Worm (Caenorhabditis elegans) whole organism, L1 larva: ENCODE results near the gene Y54G2A.7.

ENCODE experiments used
- F16B12.6 ChIP-seq: fragments of 150-350 bp; optimal IDR thresholded peaks from 2 replicates; lab custom pipeline; 2014; ENCODE audit warnings: missing biosample characterization, missing genetic modification characterization
- Y116A8C.19 ChIP-seq: sonication (generic microtip); optimal IDR thresholded peaks from 2 replicates; lab custom pipeline; 2016; ENCODE audit warnings: missing compliant biosample characterization, missing genetic modification characterization, borderline replicate concordance
- aha-1 ChIP-seq: fragments of 150-350 bp; optimal IDR thresholded peaks from 2 replicates; lab custom pipeline; 2014; ENCODE audit warnings: missing biosample characterization, missing genetic modification characterization
- aly-2 ChIP-seq: fragments of 150-350 bp; optimal IDR thresholded peaks from 2 replicates; lab custom pipeline; 2014; ENCODE audit warnings: missing biosample characterization, missing genetic modification characterization
- blmp-1 ChIP-seq: fragments of 150-350 bp; optimal IDR thresholded peaks from 2 replicates; lab custom pipeline; 2014; ENCODE audit warnings: missing biosample characterization, missing genetic modification characterization
- ceh-82 ChIP-seq, 3 experiments: fragments of 150-350 bp in 1 of 3; sonication (generic microtip) in 2 of 3; optimal IDR thresholded peaks; 2 replicates each; lab custom pipeline; 2014 to 2017; ENCODE audit warnings: missing biosample characterization in 3 of 3, missing genetic modification characterization in 3 of 3
- ces-1 ChIP-seq: fragments of 150-350 bp; optimal IDR thresholded peaks from 2 replicates; lab custom pipeline; 2014; ENCODE audit warnings: missing biosample characterization, missing genetic modification reagents, missing genetic modification characterization
- dpl-1 ChIP-seq, 3 experiments: fragments of 150-350 bp in 2 of 3; sonication (generic microtip) in 1 of 3; optimal IDR thresholded peaks; 2 replicates each; lab custom pipeline; 2014 to 2017; ENCODE audit warnings: missing biosample characterization in 3 of 3, missing genetic modification characterization in 3 of 3, missing genetic modification reagents in 3 of 3
- efl-1 ChIP-seq, 4 experiments: fragments of 150-350 bp; optimal IDR thresholded peaks in 3 of 4; peaks in 1 of 4; 1 replicate in 1 of 4; 2 replicates in 3 of 4; lab custom pipeline; 2014; ENCODE audit warnings: missing biosample characterization in 2 of 4, missing genetic modification characterization in 2 of 4, missing genetic modification reagents in 2 of 4
- fos-1 ChIP-seq: fragments of 150-350 bp; optimal IDR thresholded peaks from 2 replicates; lab custom pipeline; 2014; ENCODE audit warnings: missing biosample characterization, missing genetic modification characterization
- hlh-4 ChIP-seq: sonication (generic microtip); optimal IDR thresholded peaks from 2 replicates; lab custom pipeline; 2016; ENCODE audit warnings: mild to moderate bottlenecking, missing genetic modification characterization, missing compliant biosample characterization
- hpl-2 ChIP-seq: fragments of 150-350 bp; optimal IDR thresholded peaks from 2 replicates; lab custom pipeline; 2014; ENCODE audit warnings: missing biosample characterization, missing genetic modification reagents, missing genetic modification characterization
- irx-1 ChIP-seq: sonication (generic microtip); optimal IDR thresholded peaks from 2 replicates; lab custom pipeline; 2016; ENCODE audit warnings: missing genetic modification characterization, missing compliant biosample characterization
- jun-1 ChIP-seq: fragments of 150-350 bp; optimal IDR thresholded peaks from 2 replicates; lab custom pipeline; 2014; ENCODE audit warnings: missing biosample characterization, missing genetic modification reagents, missing genetic modification characterization
- lin-13 ChIP-seq: fragments of 150-350 bp; optimal IDR thresholded peaks from 2 replicates; lab custom pipeline; 2014; ENCODE audit warnings: missing biosample characterization, missing genetic modification reagents, missing genetic modification characterization
- lin-15B ChIP-seq: fragments of 150-350 bp; sonication (generic microtip); optimal IDR thresholded peaks from 3 replicates; lab custom pipeline; 2014; ENCODE audit warnings: missing biosample characterization, missing genetic modification characterization
- lin-35 ChIP-seq, 2 experiments: fragments of 150-350 bp; optimal IDR thresholded peaks; 2 replicates each; lab custom pipeline; 2014; ENCODE audit warnings: missing biosample characterization in 2 of 2, missing genetic modification characterization in 2 of 2, missing genetic modification reagents in 2 of 2
- lir-3 ChIP-seq: sonication (generic microtip); optimal IDR thresholded peaks from 2 replicates; lab custom pipeline; 2016; ENCODE audit warnings: mild to moderate bottlenecking, missing genetic modification characterization, moderate library complexity, missing compliant biosample characterization; ENCODE audit not compliant: poor library complexity
- lsy-2 ChIP-seq, 2 experiments: fragments of 150-350 bp; optimal IDR thresholded peaks; 2 replicates each; lab custom pipeline; 2014; ENCODE audit warnings: missing biosample characterization in 2 of 2, missing genetic modification characterization in 2 of 2
- mep-1 ChIP-seq: fragments of 150-350 bp; optimal IDR thresholded peaks from 2 replicates; lab custom pipeline; 2014; ENCODE audit warnings: missing biosample characterization, missing genetic modification characterization
- nhr-12 ChIP-seq: sonication (generic microtip); optimal IDR thresholded peaks from 2 replicates; lab custom pipeline; 2017; ENCODE audit warnings: missing biosample characterization, missing genetic modification characterization
- nhr-237 ChIP-seq: fragments of 150-350 bp; optimal IDR thresholded peaks from 2 replicates; lab custom pipeline; 2014; ENCODE audit warnings: missing biosample characterization, missing genetic modification characterization
- nhr-76 ChIP-seq: sonication (generic microtip); optimal IDR thresholded peaks from 2 replicates; lab custom pipeline; 2017; ENCODE audit warnings: missing biosample characterization, missing genetic modification characterization
- nhr-85 ChIP-seq: sonication (generic microtip); peaks from one replicate; lab custom pipeline; 2016; ENCODE audit warnings: missing genetic modification characterization, inconsistent platforms, missing compliant biosample characterization
- pax-3 ChIP-seq: fragments of 200-800 bp; sonication (Bioruptor generic); optimal IDR thresholded peaks from 2 replicates; lab custom pipeline; 2018; ENCODE audit warnings: mild to moderate bottlenecking, missing genetic modification characterization, moderate library complexity, missing compliant biosample characterization
- skn-1 ChIP-seq: fragments of 150-350 bp; optimal IDR thresholded peaks from 2 replicates; lab custom pipeline; 2014; ENCODE audit warnings: missing biosample characterization, missing genetic modification characterization
- snpc-4 ChIP-seq: fragments of 150-350 bp; optimal IDR thresholded peaks from 2 replicates; lab custom pipeline; 2014; ENCODE audit warnings: missing biosample characterization, missing genetic modification characterization
- snu-23 ChIP-seq: sonication (generic microtip); optimal IDR thresholded peaks from 2 replicates; lab custom pipeline; 2016; ENCODE audit warnings: missing genetic modification characterization, missing compliant biosample characterization
- sox-4 ChIP-seq: sonication (generic microtip); optimal IDR thresholded peaks from 2 replicates; lab custom pipeline; 2016; ENCODE audit warnings: missing genetic modification characterization, missing compliant biosample characterization
- swsn-7 ChIP-seq: sonication (generic microtip); optimal IDR thresholded peaks from 2 replicates; lab custom pipeline; 2016; ENCODE audit warnings: missing genetic modification characterization, missing compliant biosample characterization
- tbx-2 ChIP-seq: sonication (generic microtip); optimal IDR thresholded peaks from 2 replicates; lab custom pipeline; 2016; ENCODE audit warnings: missing genetic modification characterization, missing compliant biosample characterization
- unc-30 ChIP-seq: sonication (generic microtip); optimal IDR thresholded peaks from 2 replicates; lab custom pipeline; 2017; ENCODE audit warnings: missing biosample characterization, missing genetic modification characterization
- unc-98 ChIP-seq: fragments of 200-800 bp; sonication (Bioruptor generic); IDR thresholded peaks from 2 replicates; pipeline ENCODE4 v1.3.6; 2022; ENCODE audit warnings: missing genetic modification characterization, missing compliant biosample characterization
- zag-1 ChIP-seq: fragments of 150-350 bp; optimal IDR thresholded peaks from 2 replicates; lab custom pipeline; 2014; ENCODE audit warnings: missing biosample characterization, missing genetic modification characterization
- zip-4 ChIP-seq: fragments of 200-800 bp; sonication (Bioruptor generic); optimal IDR thresholded peaks from 2 replicates; lab custom pipeline; 2018; ENCODE audit warnings: mild to moderate bottlenecking, missing genetic modification characterization, moderate library complexity, missing compliant biosample characterization
- ztf-4 ChIP-seq: fragments of 150-350 bp; optimal IDR thresholded peaks from 2 replicates; lab custom pipeline; 2014; ENCODE audit warnings: missing biosample characterization, missing genetic modification characterization

Y54G2A.7 gene

ce11 chrIV:2842162-2842561 is 3.8 kb downstream of the Y54G2A.7 start, which contains the start of gene clec-84:
Gene clec-84 (plus strand): TSS chrIV:2842462.
- TF ChIP-seq snu-23 (GFP tag; lab: Kevin White, UChicago), result no peak
- no peak for TF ChIP-seq zag-1 (tag; lab: Kevin White, UChicago)
- TF ChIP-seq lin-15B (tag; lab: Kevin White, UChicago), result no peak
- no peak for TF ChIP-seq snpc-4 (tag; lab: Kevin White, UChicago)
- no peak for TF ChIP-seq sox-4 (tag; lab: Kevin White, UChicago)

DNA sequence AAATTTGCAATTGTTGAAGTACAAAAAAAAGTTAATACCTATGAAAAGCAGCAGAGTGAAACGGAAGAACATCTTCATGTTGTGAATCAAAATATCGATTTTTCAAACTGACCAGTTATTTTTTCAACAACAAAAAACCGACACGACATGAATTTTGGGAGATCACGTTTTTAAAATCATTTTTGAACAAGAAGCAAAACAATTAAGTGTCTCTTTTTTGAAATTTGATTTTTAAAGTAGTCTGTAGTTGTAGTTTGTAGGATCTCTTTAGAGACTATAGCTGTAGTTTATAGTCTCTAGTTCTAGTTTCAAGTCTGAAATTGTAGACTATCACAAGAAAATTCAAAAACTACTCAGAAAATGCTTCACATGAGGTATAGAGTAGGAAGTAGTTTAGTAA is 5.5 kb downstream of the Y54G2A.7 start, which contains the start of gene Y54G2A.15:
Gene Y54G2A.15, minus strand, starts transcription at position 101 of the 400 bp plus-strand sequence.
- TF ChIP-seq pax-3 (tag; lab: Kevin White, UChicago) (no peak), zag-1 (tag; lab: Kevin White, UChicago) (no peak), hpl-2 (no peak), irx-1 (tag; lab: Kevin White, UChicago) (no peak), hlh-4 (tag; lab: Kevin White, UChicago) (no peak), sox-4 (tag; lab: Kevin White, UChicago) (no peak), lir-3 (no peak)
- TF ChIP-seq, all 84 proteins: peak for 0

- TF ChIP-seq lsy-2 (tag; optimal IDR thresholded peaks at IDR 0.05; lab: Kevin White, UChicago), result peak; percentile 32 to 64
- peak; percentile 77 for TF ChIP-seq F16B12.6 (tag; lab: Kevin White, UChicago)
- no peak for TF ChIP-seq ztf-4 (tag; lab: Kevin White, UChicago)
- no peak for TF ChIP-seq nhr-237 (tag; lab: Kevin White, UChicago)
- TF ChIP-seq dpl-1 (GFP tag; optimal IDR thresholded peaks at IDR 0.05; lab: Kevin White, UChicago), result peak; percentile 3 to 70 (median 38)
- TF ChIP-seq mep-1 (tag; lab: Kevin White, UChicago), result peak; percentile 8
- peak; percentile 29 to 56 for TF ChIP-seq lin-35 (GFP tag; optimal IDR thresholded peaks at IDR 0.05; lab: Kevin White, UChicago)
- peak; percentile 58 to 68 for TF ChIP-seq efl-1 (optimal IDR thresholded peaks at IDR 0.05; lab: Kevin White, UChicago)
- peak; percentile 31 to 56 for TF ChIP-seq efl-1 (GFP tag; optimal IDR thresholded peaks at IDR 0.05 in 1 of 2; lab: Kevin White, UChicago)
These were observed 7.9 kb downstream of the Y54G2A.7 start, which contains the start of gene Y54G2A.40 for ce11 chrIV:2846264-2846663. Gene Y54G2A.40 (plus strand): TSS chrIV:2846476.

DNA sequence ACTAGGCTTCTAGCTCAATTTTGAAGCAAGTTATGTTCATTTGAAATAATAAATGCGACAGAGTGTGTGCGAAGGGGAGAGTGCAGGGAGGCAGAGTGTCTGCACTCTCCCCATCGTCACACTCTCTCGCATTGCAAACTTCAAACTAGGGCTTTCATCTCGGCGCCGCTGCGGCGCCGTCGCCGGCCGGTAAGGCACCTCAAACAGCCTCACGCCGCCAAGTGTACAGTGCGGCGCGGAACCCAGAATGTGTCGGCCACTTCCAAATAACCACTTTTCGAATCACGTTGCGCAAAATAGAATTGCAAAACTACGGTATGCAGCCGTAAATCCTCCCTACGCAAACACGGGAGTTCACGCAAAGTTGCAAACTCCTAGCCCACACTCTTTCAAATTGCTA is 10.9 kb downstream of the Y54G2A.7 start:
- TF ChIP-seq nhr-85 (tag; lab: Kevin White, UChicago), result no peak
- no peak for TF ChIP-seq fos-1 (tag; lab: Kevin White, UChicago)
- no peak for TF ChIP-seq lsy-2 (tag; optimal IDR thresholded peaks at IDR 0.05; lab: Kevin White, UChicago)
- TF ChIP-seq aly-2 (tag; lab: Kevin White, UChicago), result no peak
- no peak for TF ChIP-seq hpl-2
- no peak for TF ChIP-seq unc-98 (GFP tag; lab: Robert Waterston, UW)
- TF ChIP-seq unc-30 (tag; lab: Kevin White, UChicago), result no peak
- TF ChIP-seq nhr-12 (tag; lab: Kevin White, UChicago), result no peak
- no peak for TF ChIP-seq pax-3 (tag; lab: Kevin White, UChicago)

ce11 chrIV:2850586-2850985 is 12.2 kb downstream of the Y54G2A.7 start, which contains the start of gene clec-85:
Gene clec-85 (plus strand): TSS chrIV:2850886.
- no peak for TF ChIP-seq Y116A8C.19 (tag; lab: Kevin White, UChicago)
- no peak for TF ChIP-seq lin-13 (GFP tag; lab: Kevin White, UChicago)
- no peak for TF ChIP-seq skn-1 (tag; lab: Kevin White, UChicago)
- TF ChIP-seq mep-1 (tag; lab: Kevin White, UChicago), result no peak
- no peak for TF ChIP-seq aha-1 (tag; lab: Kevin White, UChicago)
- TF ChIP-seq ceh-82 (tag; optimal IDR thresholded peaks at IDR 0.05; lab: Kevin White, UChicago), result no peak
- no peak for TF ChIP-seq blmp-1 (tag; lab: Kevin White, UChicago)
- no peak for TF ChIP-seq fos-1 (tag; lab: Kevin White, UChicago)
- no peak for TF ChIP-seq nhr-237 (tag; lab: Kevin White, UChicago)
- no peak for TF ChIP-seq ztf-4 (tag; lab: Kevin White, UChicago)
- no peak for TF ChIP-seq zip-4
- no peak for TF ChIP-seq swsn-7 (tag; lab: Kevin White, UChicago)
- TF ChIP-seq ces-1, result no peak
- no peak for TF ChIP-seq tbx-2 (tag; lab: Kevin White, UChicago)
- no peak for TF ChIP-seq jun-1 (tag; lab: Kevin White, UChicago)
- no peak for TF ChIP-seq nhr-76 (tag; lab: Kevin White, UChicago)
